Worm (Caenorhabditis elegans) whole organism, L1 larva: ENCODE measurements around the gene coa-1.

Experiments used
- C04F5.9 ChIP-seq: sonication (generic microtip); optimal IDR thresholded peaks from 2 replicates; lab custom pipeline; 2016; ENCODE audit warnings: missing genetic modification characterization, missing compliant biosample characterization
- C16A3.4 ChIP-seq: fragments of 150-350 bp; optimal IDR thresholded peaks from 2 replicates; lab custom pipeline; 2014; ENCODE audit warnings: missing biosample characterization, missing genetic modification characterization
- C34B4.2 ChIP-seq: sonication (generic microtip); optimal IDR thresholded peaks from 2 replicates; lab custom pipeline; 2017; ENCODE audit warnings: mild to moderate bottlenecking, missing genetic modification characterization, missing compliant biosample characterization
- F16B12.6 ChIP-seq: fragments of 150-350 bp; optimal IDR thresholded peaks from 2 replicates; lab custom pipeline; 2014; ENCODE audit warnings: missing biosample characterization, missing genetic modification characterization
- Y116A8C.19 ChIP-seq: sonication (generic microtip); optimal IDR thresholded peaks from 2 replicates; lab custom pipeline; 2016; ENCODE audit warnings: missing compliant biosample characterization, missing genetic modification characterization, borderline replicate concordance
- aha-1 ChIP-seq: fragments of 150-350 bp; optimal IDR thresholded peaks from 2 replicates; lab custom pipeline; 2014; ENCODE audit warnings: missing biosample characterization, missing genetic modification characterization
- alr-1 ChIP-seq: fragments of 200-800 bp; sonication (Bioruptor generic); optimal IDR thresholded peaks from 2 replicates; lab custom pipeline; 2018; ENCODE audit warnings: borderline replicate concordance, mild to moderate bottlenecking, missing genetic modification characterization, missing compliant biosample characterization
- aly-2 ChIP-seq: fragments of 150-350 bp; optimal IDR thresholded peaks from 2 replicates; lab custom pipeline; 2014; ENCODE audit warnings: missing biosample characterization, missing genetic modification characterization
- ama-1 ChIP-seq: fragments of 150-350 bp; optimal IDR thresholded peaks from 2 replicates; lab custom pipeline; 2014
- ceh-82 ChIP-seq, 3 experiments: fragments of 150-350 bp in 1 of 3; sonication (generic microtip) in 2 of 3; optimal IDR thresholded peaks; 2 replicates each; lab custom pipeline; 2014 to 2017; ENCODE audit warnings: missing biosample characterization in 3 of 3, missing genetic modification characterization in 3 of 3
- ceh-88 ChIP-seq: fragments of 200-800 bp; sonication (Bioruptor generic); IDR thresholded peaks from 2 replicates; pipeline ENCODE4 v1.3.6; 2022; ENCODE audit warnings: missing genetic modification characterization, missing compliant biosample characterization
- ces-1 ChIP-seq: fragments of 150-350 bp; optimal IDR thresholded peaks from 2 replicates; lab custom pipeline; 2014; ENCODE audit warnings: missing biosample characterization, missing genetic modification reagents, missing genetic modification characterization
- dpl-1 ChIP-seq, 3 experiments: fragments of 150-350 bp in 2 of 3; sonication (generic microtip) in 1 of 3; optimal IDR thresholded peaks; 2 replicates each; lab custom pipeline; 2014 to 2017; ENCODE audit warnings: missing biosample characterization in 3 of 3, missing genetic modification characterization in 3 of 3, missing genetic modification reagents in 3 of 3
- dsc-1 ChIP-seq: sonication (generic microtip); optimal IDR thresholded peaks from 2 replicates; lab custom pipeline; 2016; ENCODE audit warnings: mild to moderate bottlenecking, missing genetic modification characterization, missing compliant biosample characterization
- efl-3 ChIP-seq: fragments of 200-800 bp; sonication (Bioruptor generic); optimal IDR thresholded peaks from 2 replicates; lab custom pipeline; 2018; ENCODE audit warnings: mild to moderate bottlenecking, missing genetic modification characterization, missing compliant biosample characterization
- egl-13 ChIP-seq: sonication (generic microtip); optimal IDR thresholded peaks from 2 replicates; lab custom pipeline; 2016; ENCODE audit warnings: missing genotype, missing genetic modification reagents, missing genetic modification characterization, missing compliant biosample characterization
- egl-27 ChIP-seq, 2 experiments: fragments of 150-350 bp in 1 of 2; sonication (generic microtip); optimal IDR thresholded peaks; 3 replicates each; lab custom pipeline; 2017 to 2018; ENCODE audit warnings: missing biosample characterization in 2 of 2, missing genetic modification characterization in 2 of 2, missing genetic modification reagents in 2 of 2
- elt-3 ChIP-seq, 6 experiments: fragments of 150-350 bp in 1 of 6; sonication (generic microtip); optimal IDR thresholded peaks; 2 replicates each; lab custom pipeline; 2017 to 2018; ENCODE audit warnings: missing biosample characterization in 6 of 6, missing genetic modification characterization in 6 of 6, inconsistent platforms in 1 of 6
- ets-5 ChIP-seq: fragments of 200-800 bp; sonication (Bioruptor generic); IDR thresholded peaks from 2 replicates; pipeline ENCODE4 v1.3.6; 2022; ENCODE audit warnings: missing genetic modification characterization, missing compliant biosample characterization
- fkh-10 ChIP-seq: sonication (generic microtip); optimal IDR thresholded peaks from 2 replicates; lab custom pipeline; 2017; ENCODE audit warnings: missing biosample characterization, missing genetic modification reagents, missing genetic modification characterization
- fkh-4 ChIP-seq: sonication (generic microtip); optimal IDR thresholded peaks from 2 replicates; lab custom pipeline; 2016; ENCODE audit warnings: missing compliant biosample characterization, missing genetic modification characterization, borderline replicate concordance
- fos-1 ChIP-seq: fragments of 150-350 bp; optimal IDR thresholded peaks from 2 replicates; lab custom pipeline; 2014; ENCODE audit warnings: missing biosample characterization, missing genetic modification characterization
- grh-1 ChIP-seq: fragments of 200-800 bp; sonication (Bioruptor generic); IDR thresholded peaks from 2 replicates; pipeline ENCODE4 v1.3.6; 2022; ENCODE audit warnings: missing genetic modification reagents, missing genetic modification characterization, missing compliant biosample characterization
- hlh-17 ChIP-seq: fragments of 200-800 bp; sonication (Bioruptor generic); optimal IDR thresholded peaks from 2 replicates; lab custom pipeline; 2018; ENCODE audit warnings: missing genetic modification characterization, mild to moderate bottlenecking, missing compliant biosample characterization, moderate library complexity, borderline replicate concordance
- hlh-4 ChIP-seq: sonication (generic microtip); optimal IDR thresholded peaks from 2 replicates; lab custom pipeline; 2016; ENCODE audit warnings: mild to moderate bottlenecking, missing genetic modification characterization, missing compliant biosample characterization
- irx-1 ChIP-seq: sonication (generic microtip); optimal IDR thresholded peaks from 2 replicates; lab custom pipeline; 2016; ENCODE audit warnings: missing genetic modification characterization, missing compliant biosample characterization
- jun-1 ChIP-seq: fragments of 150-350 bp; optimal IDR thresholded peaks from 2 replicates; lab custom pipeline; 2014; ENCODE audit warnings: missing biosample characterization, missing genetic modification reagents, missing genetic modification characterization
- lin-14 ChIP-seq: fragments of 200-800 bp; sonication (Bioruptor generic); optimal IDR thresholded peaks from 2 replicates; lab custom pipeline; 2018; ENCODE audit warnings: mild to moderate bottlenecking, missing genetic modification characterization, moderate library complexity, missing compliant biosample characterization
- lin-15B ChIP-seq: fragments of 150-350 bp; sonication (generic microtip); optimal IDR thresholded peaks from 3 replicates; lab custom pipeline; 2014; ENCODE audit warnings: missing biosample characterization, missing genetic modification characterization
- lir-3 ChIP-seq: sonication (generic microtip); optimal IDR thresholded peaks from 2 replicates; lab custom pipeline; 2016; ENCODE audit warnings: mild to moderate bottlenecking, missing genetic modification characterization, moderate library complexity, missing compliant biosample characterization; ENCODE audit not compliant: poor library complexity
- mab-9 ChIP-seq: fragments of 200-800 bp; sonication (Bioruptor generic); IDR thresholded peaks from 2 replicates; pipeline ENCODE4 v1.3.6; 2022; ENCODE audit warnings: missing genetic modification reagents, missing genetic modification characterization, missing compliant biosample characterization
- mdl-1 ChIP-seq, 2 experiments: fragments of 150-350 bp; optimal IDR thresholded peaks; 2 replicates each; lab custom pipeline; 2014 to 2017; ENCODE audit warnings: missing biosample characterization in 2 of 2, missing genetic modification characterization in 2 of 2, inconsistent platforms in 1 of 2
- nhr-12 ChIP-seq: sonication (generic microtip); optimal IDR thresholded peaks from 2 replicates; lab custom pipeline; 2017; ENCODE audit warnings: missing biosample characterization, missing genetic modification characterization
- nhr-20 ChIP-seq: sonication (generic microtip); optimal IDR thresholded peaks from 2 replicates; lab custom pipeline; 2016; ENCODE audit warnings: mild to moderate bottlenecking, missing genetic modification characterization, missing compliant biosample characterization
- nhr-237 ChIP-seq: fragments of 150-350 bp; optimal IDR thresholded peaks from 2 replicates; lab custom pipeline; 2014; ENCODE audit warnings: missing biosample characterization, missing genetic modification characterization
- nhr-28 ChIP-seq: fragments of 150-350 bp; optimal IDR thresholded peaks from 2 replicates; lab custom pipeline; 2014; ENCODE audit warnings: missing biosample characterization, missing genetic modification characterization
- nhr-47 ChIP-seq: sonication (generic microtip); optimal IDR thresholded peaks from 2 replicates; lab custom pipeline; 2016; ENCODE audit warnings: mild to moderate bottlenecking, missing genetic modification characterization, moderate library complexity, missing compliant biosample characterization
- nhr-85 ChIP-seq: sonication (generic microtip); peaks from one replicate; lab custom pipeline; 2016; ENCODE audit warnings: missing genetic modification characterization, inconsistent platforms, missing compliant biosample characterization
- pag-3 ChIP-seq: sonication (generic microtip); optimal IDR thresholded peaks from 2 replicates; lab custom pipeline; 2017; ENCODE audit warnings: missing genetic modification characterization, mild to moderate bottlenecking, missing compliant biosample characterization, antibody characterized with exemption, borderline replicate concordance; ENCODE audit not compliant: insufficient read depth
- pax-3 ChIP-seq: fragments of 200-800 bp; sonication (Bioruptor generic); optimal IDR thresholded peaks from 2 replicates; lab custom pipeline; 2018; ENCODE audit warnings: mild to moderate bottlenecking, missing genetic modification characterization, moderate library complexity, missing compliant biosample characterization
- rnt-1 ChIP-seq: sonication (generic microtip); optimal IDR thresholded peaks from 2 replicates; lab custom pipeline; 2016; ENCODE audit warnings: mild to moderate bottlenecking, missing genetic modification characterization, moderate library complexity, missing compliant biosample characterization
- skn-1 ChIP-seq: fragments of 150-350 bp; optimal IDR thresholded peaks from 2 replicates; lab custom pipeline; 2014; ENCODE audit warnings: missing biosample characterization, missing genetic modification characterization
- snpc-4 ChIP-seq: fragments of 150-350 bp; optimal IDR thresholded peaks from 2 replicates; lab custom pipeline; 2014; ENCODE audit warnings: missing biosample characterization, missing genetic modification characterization
- sox-4 ChIP-seq: sonication (generic microtip); optimal IDR thresholded peaks from 2 replicates; lab custom pipeline; 2016; ENCODE audit warnings: missing genetic modification characterization, missing compliant biosample characterization
- sptf-1 ChIP-seq: fragments of 150-350 bp; optimal IDR thresholded peaks from 2 replicates; lab custom pipeline; 2014; ENCODE audit warnings: missing biosample characterization, missing genetic modification characterization
- unc-130 ChIP-seq: fragments of 150-350 bp; optimal IDR thresholded peaks from 2 replicates; lab custom pipeline; 2017; ENCODE audit warnings: missing biosample characterization, missing genetic modification characterization, inconsistent platforms
- zag-1 ChIP-seq: fragments of 150-350 bp; optimal IDR thresholded peaks from 2 replicates; lab custom pipeline; 2014; ENCODE audit warnings: missing biosample characterization, missing genetic modification characterization
- zip-4 ChIP-seq: fragments of 200-800 bp; sonication (Bioruptor generic); optimal IDR thresholded peaks from 2 replicates; lab custom pipeline; 2018; ENCODE audit warnings: mild to moderate bottlenecking, missing genetic modification characterization, moderate library complexity, missing compliant biosample characterization
- ztf-4 ChIP-seq: fragments of 150-350 bp; optimal IDR thresholded peaks from 2 replicates; lab custom pipeline; 2014; ENCODE audit warnings: missing biosample characterization, missing genetic modification characterization

Gene coa-1

ce11 chrIV:255379-255857 is 50.3 kb downstream of the coa-1 start, which contains the start of gene rcat-1 (continued):
- TF ChIP-seq efl-3 (GFP tag; lab: Kevin White, UChicago) (no peak), Y116A8C.19 (tag; lab: Kevin White, UChicago) (no peak), fkh-4 (no peak), nhr-12 (tag; lab: Kevin White, UChicago) (no peak), unc-130 (peak; percentile 98), C04F5.9 (tag; lab: Kevin White, UChicago) (peak; percentile 20), fkh-10 (peak; percentile 32), ama-1 (peak; percentile 8), rnt-1 (tag; lab: Kevin White, UChicago) (peak; percentile 84), snpc-4 (tag; lab: Kevin White, UChicago) (peak; percentile 29), aly-2 (tag; lab: Kevin White, UChicago) (peak; percentile 10), lin-14 (GFP tag; lab: Kevin White, UChicago) (peak; percentile 72), sox-4 (no peak), grh-1 (GFP tag; lab: Robert Waterston, UW) (no peak), C16A3.4 (tag; lab: Kevin White, UChicago) (peak; percentile 97), zip-4 (GFP tag; lab: Kevin White, UChicago) (no peak), skn-1 (tag; lab: Kevin White, UChicago) (peak; percentile 89), F16B12.6 (tag; lab: Kevin White, UChicago) (peak; percentile 73), ces-1 (GFP tag; lab: Kevin White, UChicago) (no peak), egl-13 (tag; lab: Kevin White, UChicago) (no peak), elt-3 (tag; optimal IDR thresholded peaks at IDR 0.05; lab: Kevin White, UChicago) (peak in 3 of 6 experiments; percentile 59 to 93 (median 66)), ets-5 (GFP tag; lab: Robert Waterston, UW) (no peak), lir-3 (tag; lab: Kevin White, UChicago) (peak; percentile 43), zag-1 (tag; lab: Kevin White, UChicago) (peak; percentile 49), ceh-82 (tag; optimal IDR thresholded peaks at IDR 0.05; lab: Kevin White, UChicago) (peak; percentile 78 to 95 (median 81)), lin-15B (tag; lab: Kevin White, UChicago) (peak; percentile 96), aha-1 (tag; lab: Kevin White, UChicago) (no peak), C34B4.2 (tag; lab: Kevin White, UChicago) (no peak), pag-3 (tag; lab: Kevin White, UChicago) (no peak), ztf-4 (tag; lab: Kevin White, UChicago) (no peak), egl-27 (tag; optimal IDR thresholded peaks at IDR 0.05; lab: Kevin White, UChicago) (peak in 1 of 2 experiments; percentile 43), dpl-1 (GFP tag; optimal IDR thresholded peaks at IDR 0.05; lab: Kevin White, UChicago) (peak; percentile 94 to 97 (median 95)), pax-3 (tag; lab: Kevin White, UChicago) (peak; percentile 29), mdl-1 (tag; optimal IDR thresholded peaks at IDR 0.05; lab: Kevin White, UChicago) (peak in 1 of 2 experiments; percentile 74)
- TF ChIP-seq, all 84 proteins: peak for 48

ce11 chrIV:257095-257494 is 52.0 kb downstream of the coa-1 start, which contains the start of gene R02D3.8:
TSS of gene R02D3.8 (minus strand) at chrIV:257203.
- no peak for TF ChIP-seq mab-9 (GFP tag; lab: Robert Waterston, UW)
- peak; percentile 35 for TF ChIP-seq C16A3.4 (tag; lab: Kevin White, UChicago)
- TF ChIP-seq fkh-4, result peak; percentile 11
- no peak for TF ChIP-seq efl-3 (GFP tag; lab: Kevin White, UChicago)
- peak; percentile 27 for TF ChIP-seq irx-1 (tag; lab: Kevin White, UChicago)
- no peak for TF ChIP-seq sptf-1
- TF ChIP-seq nhr-237 (tag; lab: Kevin White, UChicago), result no peak
- TF ChIP-seq ceh-88 (GFP tag; lab: Robert Waterston, UW), result no peak
- TF ChIP-seq nhr-47, result peak; percentile 64
- peak; percentile 47 for TF ChIP-seq nhr-85 (tag; lab: Kevin White, UChicago)
- no peak for TF ChIP-seq egl-27 (tag; optimal IDR thresholded peaks at IDR 0.05; lab: Kevin White, UChicago)
- TF ChIP-seq hlh-17 (GFP tag; lab: Kevin White, UChicago), result no peak
- TF ChIP-seq dsc-1 (tag; lab: Kevin White, UChicago), result peak; percentile 48
- no peak for TF ChIP-seq nhr-28 (tag; lab: Kevin White, UChicago)
- TF ChIP-seq nhr-20 (tag; lab: Kevin White, UChicago), result peak; percentile 40
- TF ChIP-seq ces-1 (GFP tag; lab: Kevin White, UChicago), result no peak
- TF ChIP-seq jun-1 (tag; lab: Kevin White, UChicago), result no peak
- no peak for TF ChIP-seq fos-1
- TF ChIP-seq hlh-4 (tag; lab: Kevin White, UChicago), result no peak
- no peak for TF ChIP-seq alr-1 (tag; lab: Kevin White, UChicago)
- no peak for TF ChIP-seq pag-3 (tag; lab: Kevin White, UChicago)
- no peak for TF ChIP-seq sox-4
- TF ChIP-seq ceh-82 (tag; optimal IDR thresholded peaks at IDR 0.05; lab: Kevin White, UChicago), result no peak
- no peak for TF ChIP-seq F16B12.6 (tag; lab: Kevin White, UChicago)
- TF ChIP-seq snpc-4 (tag; lab: Kevin White, UChicago), result no peak
- peak; percentile 89 for TF ChIP-seq rnt-1 (tag; lab: Kevin White, UChicago)
- no peak for TF ChIP-seq grh-1 (GFP tag; lab: Robert Waterston, UW)
